Fruit fly (Drosophila melanogaster) whole organism, pupa: Measurements from ENCODE around the gene CtsB.

ENCODE experiments used
- CG4496 ChIP-seq: fragments of 200-800 bp; sonication (Bioruptor generic); IDR thresholded peaks from 3 replicates; pipeline ENCODE4 v1.3.6; 2022; ENCODE audit warnings: missing biosample characterization, missing genetic modification characterization
- CG8301 ChIP-seq: fragments of 200-800 bp; sonication (Bioruptor generic); optimal IDR thresholded peaks from 2 replicates; lab custom pipeline; 2018; ENCODE audit warnings: missing biosample characterization, mild to moderate bottlenecking, missing genetic modification characterization
- D1 ChIP-seq: fragments of 200-800 bp; sonication (Bioruptor generic); optimal IDR thresholded peaks from 2 replicates; lab custom pipeline; 2018; ENCODE audit warnings: missing biosample characterization, mild to moderate bottlenecking, missing genetic modification characterization, moderate library complexity
- Pif1B ChIP-seq: fragments of 200-800 bp; sonication (Bioruptor generic); optimal IDR thresholded peaks from 3 replicates; lab custom pipeline; 2016; ENCODE audit warnings: missing biosample characterization, missing genetic modification characterization

dm6 chrX:13754476-13754875, 27.5 kb downstream of the CtsB start:
- TF ChIP-seq CG4496 (GFP tag; lab: Robert Waterston, UW) = peak; percentile 76; the same call in 1 of the 3 replicates
- peak; percentile 49 for TF ChIP-seq CG8301
- no peak for TF ChIP-seq D1
- no peak for TF ChIP-seq Pif1B (GFP tag; lab: Kevin White, UChicago)
